Fruit fly (Drosophila melanogaster): ENCODE results near the gene Art4.

DNA sequence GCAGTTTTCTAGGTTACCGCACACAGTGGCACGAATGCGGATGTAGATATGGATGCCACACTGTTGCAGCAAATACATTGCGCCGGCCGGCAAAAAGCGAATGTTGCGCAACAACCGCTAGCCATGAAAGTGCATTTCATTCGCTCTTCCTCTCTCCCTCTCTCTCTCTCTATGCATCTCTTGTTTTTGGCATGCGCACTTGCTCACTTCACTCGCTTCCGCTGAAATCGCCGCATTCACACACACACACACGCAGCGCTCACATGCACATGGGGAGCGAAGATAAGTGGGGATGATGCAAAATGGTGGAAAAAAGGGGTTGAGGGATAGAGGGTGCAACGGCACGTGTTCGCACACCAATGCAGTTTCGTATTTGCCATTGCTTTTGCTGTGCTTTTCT, 36.0 kb downstream of the Art4 start:
- TF ChIP-seq h (optimal IDR thresholded peaks at IDR 0.05): no peak
- TF ChIP-seq psq (optimal IDR thresholded peaks at IDR 0.05): no peak

All from Kc167 (cell line).